Worm (Caenorhabditis elegans): Measurements from ENCODE around the gene amt-2.

Gene amt-2

DNA sequence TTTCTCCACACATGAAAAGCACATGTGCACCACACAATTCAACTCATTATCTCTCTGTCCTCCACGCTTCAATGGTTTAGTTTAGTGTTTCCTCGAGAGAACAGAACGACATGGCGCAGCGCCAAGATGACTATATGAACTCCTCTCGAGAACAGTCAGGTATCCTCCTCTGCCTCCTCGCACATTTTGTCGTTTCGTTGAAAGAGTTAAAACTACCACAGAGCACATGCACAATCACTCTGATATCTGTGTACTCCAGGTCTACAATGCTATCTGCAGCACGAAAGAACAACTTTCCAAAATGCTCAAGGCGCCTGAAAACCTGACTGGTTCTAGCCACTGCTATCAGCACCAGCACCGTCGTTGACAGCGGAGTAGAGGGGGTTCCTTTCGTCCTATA lies 15.4 kb upstream of the amt-2 start (continued):
- no peak for TF ChIP-seq arid-1 (GFP tag; conservative IDR thresholded peaks at IDR 0.05)
- TF ChIP-seq nhr-77 (tag; optimal IDR thresholded peaks at IDR 0.05), result no peak
- peak; percentile 95 for TF ChIP-seq nhr-48 (tag; optimal IDR thresholded peaks at IDR 0.05)
- no peak for TF ChIP-seq lin-38 (GFP tag; IDR thresholded peaks at IDR 0.05)
- TF ChIP-seq saeg-2 (GFP tag; IDR thresholded peaks at IDR 0.05), result no peak
- no peak for TF ChIP-seq nhr-111 (GFP tag; optimal IDR thresholded peaks at IDR 0.05)
- no peak for TF ChIP-seq dpl-1 (GFP tag; optimal IDR thresholded peaks at IDR 0.05)
- TF ChIP-seq dve-1 (tag; optimal IDR thresholded peaks at IDR 0.05; ENCODE audit: insufficient read depth), result peak; percentile 72
- no peak for TF ChIP-seq fos-1 (tag; optimal IDR thresholded peaks at IDR 0.05)
- TF ChIP-seq jun-1 (tag; optimal IDR thresholded peaks at IDR 0.05), result no peak
- TF ChIP-seq R02D3.7 (tag; optimal IDR thresholded peaks at IDR 0.05), result no peak
- TF ChIP-seq snpc-1.2 (GFP tag; IDR thresholded peaks at IDR 0.05), result no peak

DNA sequence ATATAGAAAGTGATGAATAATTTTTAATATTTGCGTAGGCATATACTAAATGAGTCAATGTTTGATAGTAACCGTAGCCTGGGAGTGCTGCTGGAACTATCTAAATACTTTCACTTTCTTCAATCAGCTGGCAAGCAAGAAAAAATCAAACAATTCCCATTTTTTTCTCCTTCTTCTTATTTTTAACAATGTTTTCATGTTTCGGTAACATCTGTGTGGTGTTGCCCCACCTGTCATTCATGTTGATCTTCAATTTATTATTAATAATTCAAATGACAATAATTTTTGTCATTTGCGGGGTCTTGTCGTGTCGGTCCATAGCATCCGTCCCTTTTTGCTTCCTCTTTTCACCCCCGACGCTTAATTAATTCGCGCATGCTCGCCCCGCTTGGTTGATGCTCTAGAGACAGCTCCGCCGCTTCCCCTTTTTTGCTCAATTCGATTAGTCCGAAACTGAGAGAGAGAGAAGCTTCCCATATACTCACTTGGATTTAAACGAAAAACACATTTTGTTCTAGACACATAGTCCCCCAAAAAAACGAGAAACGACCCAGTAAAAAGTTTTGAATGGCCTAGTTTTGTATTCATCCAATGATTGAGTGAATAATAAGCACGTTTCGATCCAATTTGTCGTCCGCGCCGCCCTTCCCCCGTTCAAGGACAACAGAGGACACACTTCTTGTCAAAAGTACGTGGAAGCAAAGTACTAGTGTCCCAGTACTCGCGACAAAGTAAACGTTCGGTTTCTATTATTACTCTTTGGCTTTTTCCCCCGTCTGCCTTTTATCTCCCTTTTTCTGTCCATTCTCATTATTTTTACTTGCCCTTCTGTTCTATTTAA lies 14.2 kb upstream of the amt-2 start:
- TF ChIP-seq unc-62 (GFP tag; optimal IDR thresholded peaks at IDR 0.05 in 1 of 2), result peak in 1 of 2 experiments; percentile 97
- TF ChIP-seq unc-62 (tag; optimal IDR thresholded peaks at IDR 0.05), result no peak
- no peak for TF ChIP-seq nhr-10 (tag; optimal IDR thresholded peaks at IDR 0.05)
- 0 out of 2 replicates have a peak, but pooled peaks have one; percentile 5 for TF ChIP-seq hmg-1.1 (GFP tag; IDR thresholded peaks at IDR 0.05)
- no peak for TF ChIP-seq nhr-41 (GFP tag; IDR thresholded peaks at IDR 0.05)
- no peak for TF ChIP-seq lim-7 (GFP tag; IDR thresholded peaks at IDR 0.05)
- TF ChIP-seq Y48G9A.11 (GFP tag; IDR thresholded peaks at IDR 0.05), result no peak
- peak; percentile 8 for TF ChIP-seq mes-2 (tag; optimal IDR thresholded peaks at IDR 0.05; ENCODE audit: poor library complexity, severe bottlenecking)
- TF ChIP-seq aha-1 (tag), result no peak
- no peak for TF ChIP-seq saeg-2 (GFP tag; IDR thresholded peaks at IDR 0.05)
- peak; percentile 18 for TF ChIP-seq nhr-25 (tag; optimal IDR thresholded peaks at IDR 0.05; ENCODE audit: borderline replicate concordance, insufficient read depth)
- TF ChIP-seq zip-11 (GFP tag; IDR thresholded peaks at IDR 0.05), result no peak
- TF ChIP-seq mxl-3 (GFP tag; optimal IDR thresholded peaks at IDR 0.05), result peak; percentile 7
- TF ChIP-seq ctbp-1 (GFP tag; IDR thresholded peaks at IDR 0.05), result no peak
- no peak for TF ChIP-seq set-16 (GFP tag; IDR thresholded peaks at IDR 0.05)
- no peak for TF ChIP-seq ceh-20 (GFP tag; IDR thresholded peaks at IDR 0.05)
- TF ChIP-seq lin-13 (GFP tag; optimal IDR thresholded peaks at IDR 0.05), result no peak
- TF ChIP-seq mxl-2 (GFP tag; conservative IDR thresholded peaks at IDR 0.05), result no peak
- no peak for TF ChIP-seq F37D6.2 (tag; optimal IDR thresholded peaks at IDR 0.05)
- TF ChIP-seq lsy-2 (tag; optimal IDR thresholded peaks at IDR 0.05), result no peak
- peak; percentile 7 for TF ChIP-seq rbr-2 (tag; optimal IDR thresholded peaks at IDR 0.05)

DNA sequence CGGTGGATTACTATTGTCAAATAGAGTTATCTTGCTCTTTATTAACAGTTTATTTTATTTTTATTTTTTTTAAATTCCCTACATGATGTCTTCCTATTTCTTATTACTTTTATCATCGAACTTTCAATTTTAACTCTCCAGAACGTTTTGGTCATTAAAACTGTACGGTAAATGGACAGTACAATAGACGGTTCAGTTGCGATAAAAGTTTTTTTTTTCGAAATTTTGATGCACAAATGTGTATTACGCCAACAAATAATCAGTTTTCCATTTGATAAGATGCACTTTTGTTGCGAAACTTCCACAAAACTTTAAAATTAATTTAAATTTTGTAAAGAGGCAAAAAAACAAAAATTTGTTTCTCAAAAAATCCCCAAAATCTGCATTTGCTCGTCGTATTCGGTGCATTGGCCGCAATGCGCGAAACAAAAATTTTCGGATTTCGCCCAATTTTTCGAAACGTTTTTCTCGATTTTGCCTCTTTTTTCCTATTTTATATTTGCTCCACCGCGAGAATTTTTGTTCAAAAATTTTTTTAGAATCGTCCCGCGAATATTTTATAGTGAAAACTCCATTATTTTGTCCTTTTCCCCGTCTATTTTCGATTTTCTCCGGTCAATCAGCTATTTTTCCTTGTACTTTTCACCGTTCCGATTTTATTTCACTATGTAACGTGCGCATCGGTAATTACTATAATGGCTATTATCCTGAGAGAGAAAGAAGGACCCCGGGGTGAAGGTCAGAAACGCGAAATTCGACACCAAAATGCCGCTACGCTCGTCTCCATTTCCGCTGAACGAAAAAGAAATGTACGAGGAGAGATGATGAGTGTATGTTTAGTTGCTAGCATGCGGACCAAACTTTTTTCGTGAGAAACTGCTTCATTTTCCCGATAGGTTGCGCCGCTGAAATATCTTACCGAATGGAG lies 13.2 kb upstream of the amt-2 start:
- TF ChIP-seq aha-1 (tag) (peak; percentile 32), mes-2 (tag; optimal IDR thresholded peaks at IDR 0.05; ENCODE audit: poor library complexity, severe bottlenecking) (peak; percentile 16), ztf-7 (tag; optimal IDR thresholded peaks at IDR 0.05) (no peak), dve-1 (tag; optimal IDR thresholded peaks at IDR 0.05; ENCODE audit: insufficient read depth) (peak; percentile 7), lir-3 (tag; optimal IDR thresholded peaks at IDR 0.05) (no peak), daf-16 (GFP tag; optimal IDR thresholded peaks at IDR 0.05) (no peak), daf-16 (tag; optimal IDR thresholded peaks at IDR 0.05) (peak; percentile 6), ama-1 (optimal IDR thresholded peaks at IDR 0.05) (no peak), saeg-2 (GFP tag; IDR thresholded peaks at IDR 0.05) (no peak), snpc-1.2 (GFP tag; IDR thresholded peaks at IDR 0.05) (peak; percentile 38; the same call in 1 of the 2 replicates), nhr-28 (tag; optimal IDR thresholded peaks at IDR 0.05) (peak; percentile 8), pqm-1 (tag; optimal IDR thresholded peaks at IDR 0.05) (peak; percentile 56)

Measured in whole organism, L4 larva.